Worm (Caenorhabditis elegans) whole organism, L4/young adult: ENCODE measurements around the gene misc-1.

Source experiments
- W03F9.2 ChIP-seq: fragments of 150-350 bp; optimal IDR thresholded peaks from 2 replicates; lab custom pipeline; 2014; ENCODE audit warnings: missing biosample characterization, missing genetic modification characterization
- dao-5 ChIP-seq: sonication (generic microtip); optimal IDR thresholded peaks from 2 replicates; lab custom pipeline; 2016; ENCODE audit warnings: missing genotype, missing genetic modification characterization, moderate library complexity, missing compliant biosample characterization
- him-1 ChIP-seq: sonication (generic microtip); optimal IDR thresholded peaks from 2 replicates; lab custom pipeline; 2016; ENCODE audit warnings: missing genotype, missing genetic modification reagents, missing genetic modification characterization, missing compliant biosample characterization

Gene misc-1

ce11 chrII:286551-286724 lies at the start of gene misc-1:
misc-1 (plus strand) TSS chrII:286625.
- TF ChIP-seq dao-5 (tag; lab: Kevin White, UChicago) (no peak), him-1 (tag; lab: Kevin White, UChicago) (no peak), W03F9.2 (no peak)

ce11 chrII:237721-238120 lies 48.7 kb upstream of the misc-1 start, which contains the start of gene laat-1:
laat-1 (minus strand) TSS chrII:237821.
- TF ChIP-seq dao-5 (tag; lab: Kevin White, UChicago) (no peak), W03F9.2 (no peak), him-1 (tag; lab: Kevin White, UChicago) (no peak)

ce11 chrII:240043-240442 lies 46.4 kb upstream of the misc-1 start:
- TF ChIP-seq him-1 (tag; lab: Kevin White, UChicago) (no peak), dao-5 (tag; lab: Kevin White, UChicago) (no peak), W03F9.2 (no peak)

ce11 chrII:247736-248135 lies 38.7 kb upstream of the misc-1 start:
- no peak for TF ChIP-seq dao-5 (tag; lab: Kevin White, UChicago)
- TF ChIP-seq him-1 (tag; lab: Kevin White, UChicago), result no peak
- TF ChIP-seq W03F9.2, result no peak

ce11 chrII:255124-255523 lies 31.3 kb upstream of the misc-1 start:
- TF ChIP-seq W03F9.2 (peak; percentile 93), him-1 (tag; lab: Kevin White, UChicago) (peak; percentile 49), dao-5 (tag; lab: Kevin White, UChicago) (peak; percentile 32)

- TF ChIP-seq W03F9.2, result no peak
These were observed 28.9 kb upstream of the misc-1 start, which contains the start of gene cat-2 for ce11 chrII:257519-257918. cat-2 (plus strand) TSS chrII:257819.

- TF ChIP-seq W03F9.2 (no peak), him-1 (tag; lab: Kevin White, UChicago) (no peak), dao-5 (tag; lab: Kevin White, UChicago) (no peak)
These were observed 22.9 kb upstream of the misc-1 start, which contains the start of gene scc-2 for ce11 chrII:263563-263962. scc-2 (minus strand) TSS chrII:263663.

- TF ChIP-seq dao-5 (tag; lab: Kevin White, UChicago) (no peak), W03F9.2 (no peak), him-1 (tag; lab: Kevin White, UChicago) (no peak)
These were observed 22.4 kb upstream of the misc-1 start, which contains the start of gene B0432.14 for ce11 chrII:264053-264452. B0432.14 (plus strand) TSS chrII:264353.

- no peak for TF ChIP-seq dao-5 (tag; lab: Kevin White, UChicago)
- TF ChIP-seq him-1 (tag; lab: Kevin White, UChicago), result no peak
- TF ChIP-seq W03F9.2, result no peak
These were observed 12.6 kb upstream of the misc-1 start, which contains the start of gene B0432.7 for ce11 chrII:273872-274271. B0432.7 (minus strand) TSS chrII:273972.

- no peak for TF ChIP-seq dao-5 (tag; lab: Kevin White, UChicago)
- no peak for TF ChIP-seq W03F9.2
- no peak for TF ChIP-seq him-1 (tag; lab: Kevin White, UChicago)
These were observed 7.8 kb upstream of the misc-1 start, which contains the start of gene B0432.8 for ce11 chrII:278636-279035. B0432.8 (minus strand) TSS chrII:278736.

- TF ChIP-seq dao-5 (tag; lab: Kevin White, UChicago) (no peak), him-1 (tag; lab: Kevin White, UChicago) (no peak), W03F9.2 (no peak)
These were observed 3.9 kb upstream of the misc-1 start, which contains the start of gene trul-1 for ce11 chrII:282483-282882. trul-1 (minus strand) TSS chrII:282583.

ce11 chrII:283594-283993 lies 2.8 kb upstream of the misc-1 start, which contains the start of gene B0432.9:
B0432.9 (minus strand) TSS chrII:283694.
- no peak for TF ChIP-seq W03F9.2
- no peak for TF ChIP-seq him-1 (tag; lab: Kevin White, UChicago)
- no peak for TF ChIP-seq dao-5 (tag; lab: Kevin White, UChicago)

ce11 chrII:285627-286550 lies 536 bp upstream of the misc-1 start, which contains the start of gene B0432.10:
B0432.10 (minus strand) TSS chrII:286275.
- no peak for TF ChIP-seq him-1 (tag; lab: Kevin White, UChicago)
- peak; percentile 84 for TF ChIP-seq W03F9.2
- TF ChIP-seq dao-5 (tag; lab: Kevin White, UChicago), result no peak

- TF ChIP-seq dao-5 (tag; lab: Kevin White, UChicago) (no peak), W03F9.2 (no peak), him-1 (tag; lab: Kevin White, UChicago) (no peak)
These were observed 2.3 kb downstream of the misc-1 start, which contains the start of gene mrpl-41 for ce11 chrII:288705-289205. mrpl-41 (plus strand) TSS chrII:288939.
